Fruit fly (Drosophila melanogaster): ENCODE results near the gene Task7.

The Task7 gene

dm6 chr3R:9436358-9436972, 24.4 kb upstream of the Task7 start (continued):
- TF ChIP-seq CG13296 (GFP tag; optimal IDR thresholded peaks at IDR 0.05), result no peak
- TF ChIP-seq YL-1 (GFP tag; optimal IDR thresholded peaks at IDR 0.05), result no peak
- no peak for TF ChIP-seq CG18262 (tag; optimal IDR thresholded peaks at IDR 0.05)
- no peak for TF ChIP-seq CG12155 (GFP tag; optimal IDR thresholded peaks at IDR 0.05)
- TF ChIP-seq CG8281 (tag; optimal IDR thresholded peaks at IDR 0.05), result no peak
- no peak for TF ChIP-seq CG2120 (GFP tag; optimal IDR thresholded peaks at IDR 0.05)
- no peak for TF ChIP-seq CG31365 (tag; optimal IDR thresholded peaks at IDR 0.05)
- TF ChIP-seq al (GFP tag; IDR thresholded peaks at IDR 0.05), result no peak
- no peak for TF ChIP-seq ewg (GFP tag; optimal IDR thresholded peaks at IDR 0.05)
- no peak for TF ChIP-seq lbe (GFP tag; optimal IDR thresholded peaks at IDR 0.05)
- no peak for TF ChIP-seq twi (tag; optimal IDR thresholded peaks at IDR 0.05)
- TF ChIP-seq Lhr (GFP tag; optimal IDR thresholded peaks at IDR 0.05), result no peak
- TF ChIP-seq Trl (optimal IDR thresholded peaks at IDR 0.05), result peak; percentile 89 to 98
- peak; percentile 31 for TF ChIP-seq Trl (GFP tag; optimal IDR thresholded peaks at IDR 0.05)
- no peak for TF ChIP-seq repo (GFP tag; optimal IDR thresholded peaks at IDR 0.05)
- TF ChIP-seq dpn (GFP tag; optimal IDR thresholded peaks at IDR 0.05), result no peak
- no peak for TF ChIP-seq Lpt (GFP tag; optimal IDR thresholded peaks at IDR 0.05)
- no peak for TF ChIP-seq CG9437 (GFP tag; optimal IDR thresholded peaks at IDR 0.05)
- TF ChIP-seq zen2 (GFP tag; IDR thresholded peaks at IDR 0.05; ENCODE audit: partially characterized antibody), result peak; percentile 84; the same call in 2 of the 3 replicates
- no peak for TF ChIP-seq dati (GFP tag; IDR thresholded peaks at IDR 0.05)
- TF ChIP-seq CG16815 (GFP tag; optimal IDR thresholded peaks at IDR 0.05), result no peak
- TF ChIP-seq cg (GFP tag; optimal IDR thresholded peaks at IDR 0.05), result peak; percentile 51
- 0 out of 3 replicates have a peak, but pooled peaks have one; percentile 12 for TF ChIP-seq CG11695 (GFP tag; IDR thresholded peaks at IDR 0.05)
- no peak for TF ChIP-seq CG4282 (GFP tag; optimal IDR thresholded peaks at IDR 0.05)
- no peak for TF ChIP-seq Camta (GFP tag; optimal IDR thresholded peaks at IDR 0.05)
- no peak for TF ChIP-seq CG8478 (optimal IDR thresholded peaks at IDR 0.05)
- no peak for TF ChIP-seq en (GFP tag; optimal IDR thresholded peaks at IDR 0.05)
- no peak for TF ChIP-seq trem (tag; optimal IDR thresholded peaks at IDR 0.05)
- no peak for TF ChIP-seq Side (GFP tag; optimal IDR thresholded peaks at IDR 0.05)
- no peak for TF ChIP-seq tup (GFP tag; optimal IDR thresholded peaks at IDR 0.05)
- no peak; the same call in 2 of the 3 replicates for TF ChIP-seq CG16813 (GFP tag; IDR thresholded peaks at IDR 0.05; ENCODE audit: partially characterized antibody)
- TF ChIP-seq CG4328 (GFP tag; optimal IDR thresholded peaks at IDR 0.05), result no peak
- no peak for TF ChIP-seq dmrt99B (tag; optimal IDR thresholded peaks at IDR 0.05)
- TF ChIP-seq ttk (GFP tag; IDR thresholded peaks at IDR 0.05), result no peak
- TF ChIP-seq Bteb2 (GFP tag; optimal IDR thresholded peaks at IDR 0.05), result no peak
- no peak for TF ChIP-seq CG12236 (GFP tag; optimal IDR thresholded peaks at IDR 0.05)
- no peak for TF ChIP-seq CG14667 (GFP tag; IDR thresholded peaks at IDR 0.05)
- peak; percentile 6 for TF ChIP-seq CG3163 (GFP tag; optimal IDR thresholded peaks at IDR 0.05)
- no peak for TF ChIP-seq CG1603 (tag; optimal IDR thresholded peaks at IDR 0.05)
- TF ChIP-seq shn (GFP tag; optimal IDR thresholded peaks at IDR 0.05), result no peak
- TF ChIP-seq CG10979 (tag; optimal IDR thresholded peaks at IDR 0.05), result no peak
- no peak for TF ChIP-seq CG7745 (tag; optimal IDR thresholded peaks at IDR 0.05)
- TF ChIP-seq slbo (GFP tag; IDR thresholded peaks at IDR 0.05), result 0 out of 2 replicates have a peak, but pooled peaks have one; percentile 25
- peak; percentile 18 for TF ChIP-seq grn (GFP tag; optimal IDR thresholded peaks at IDR 0.05)
- no peak for TF ChIP-seq CG1602 (GFP tag; optimal IDR thresholded peaks at IDR 0.05)
- TF ChIP-seq Stat92E (GFP tag; optimal IDR thresholded peaks at IDR 0.05), result no peak
- TF ChIP-seq ERR (GFP tag; optimal IDR thresholded peaks at IDR 0.05), result no peak
- TF ChIP-seq sens (GFP tag), result no peak
- no peak for TF ChIP-seq insv (GFP tag; optimal IDR thresholded peaks at IDR 0.05)
- TF ChIP-seq Jarid2 (GFP tag; optimal IDR thresholded peaks at IDR 0.05), result peak; percentile 86
- TF ChIP-seq Usf (GFP tag; optimal IDR thresholded peaks at IDR 0.05), result no peak

Measured in whole organism, embryonic.